Worm (Caenorhabditis elegans): ENCODE results near the gene M162.15.

DNA sequence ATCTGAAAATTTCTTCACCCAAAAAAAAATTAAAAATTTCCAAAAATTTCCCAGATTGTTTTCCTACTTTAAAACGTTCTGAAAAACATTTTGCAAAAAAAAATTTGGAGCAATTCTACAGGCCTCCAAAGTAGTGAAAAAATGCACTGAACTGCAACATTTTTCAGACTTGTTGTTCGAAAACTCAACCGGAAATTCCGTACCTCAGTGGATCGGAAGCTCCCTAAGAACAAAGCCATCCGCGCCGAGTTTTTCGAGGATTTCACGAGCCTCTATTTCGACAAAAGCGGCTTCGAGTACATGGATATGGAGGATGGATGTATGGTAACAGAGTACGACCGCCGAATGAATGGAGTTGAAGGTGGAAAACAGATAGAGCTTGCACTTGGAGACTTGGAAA lies 33.4 kb downstream of the M162.15 start, which contains the start of gene fbxa-131:
- TF ChIP-seq ceh-31 (tag; optimal IDR thresholded peaks at IDR 0.05) = no peak
- no peak for TF ChIP-seq elt-2 (tag; optimal IDR thresholded peaks at IDR 0.05)
- TF ChIP-seq pha-2 (tag; optimal IDR thresholded peaks at IDR 0.05) = no peak
- TF ChIP-seq ceh-22 (tag; optimal IDR thresholded peaks at IDR 0.05) = no peak
- no peak for TF ChIP-seq unc-86 (tag; optimal IDR thresholded peaks at IDR 0.05)
- no peak for TF ChIP-seq ceh-9 (tag; optimal IDR thresholded peaks at IDR 0.05)
- no peak for TF ChIP-seq hlh-6 (tag; optimal IDR thresholded peaks at IDR 0.05)
- no peak for TF ChIP-seq tbx-2 (tag; optimal IDR thresholded peaks at IDR 0.05)
- no peak for TF ChIP-seq fkh-6 (tag; optimal IDR thresholded peaks at IDR 0.05)
- TF ChIP-seq fkh-10 (GFP tag; optimal IDR thresholded peaks at IDR 0.05) = no peak
- no peak for TF ChIP-seq hlh-13 (GFP tag; optimal IDR thresholded peaks at IDR 0.05)
- TF ChIP-seq pha-4 (tag; optimal IDR thresholded peaks at IDR 0.05) = no peak

Measured in whole organism, late embryonic.